Worm (Caenorhabditis elegans) whole organism, L4 larva: Measurements from ENCODE around the gene T22F3.2.

ENCODE experiments used
- Y75B8A.6 ChIP-seq: fragments of 200-800 bp; sonication (Bioruptor generic); IDR thresholded peaks from 2 replicates; pipeline ENCODE4 v1.3.6; 2022; ENCODE audit warnings: missing genetic modification reagents, missing genetic modification characterization, missing compliant biosample characterization
- nhr-10 ChIP-seq: fragments of 150-350 bp; optimal IDR thresholded peaks from 2 replicates; lab custom pipeline; 2014; ENCODE audit warnings: missing biosample characterization, missing genetic modification characterization

ce11 chrV:3606391-3606790, 20.0 kb downstream of the T22F3.2 start:
- TF ChIP-seq Y75B8A.6 (GFP tag; lab: Robert Waterston, UW): no peak
- TF ChIP-seq nhr-10 (tag; lab: Kevin White, UChicago): no peak
